Worm (Caenorhabditis elegans): ENCODE measurements around the gene Y73C8B.1.

Y73C8B.1 gene

ce11 chrV:3146932-3147331 lies 49.8 kb downstream of the Y73C8B.1 start, which contains the start of gene srab-11:
TSS of gene srab-11 (minus strand) at chrV:3147032.
- TF ChIP-seq sox-2 (GFP tag; IDR thresholded peaks at IDR 0.05) (no peak), F13H6.1 (tag; optimal IDR thresholded peaks at IDR 0.05) (no peak), hlh-30 (tag; optimal IDR thresholded peaks at IDR 0.05; ENCODE audit: insufficient read depth) (no peak), K09A11.1 (tag; optimal IDR thresholded peaks at IDR 0.05; ENCODE audit: insufficient read depth) (no peak), tbx-7 (tag; optimal IDR thresholded peaks at IDR 0.05) (no peak), zip-5 (tag; optimal IDR thresholded peaks at IDR 0.05) (no peak), hlh-13 (GFP tag; optimal IDR thresholded peaks at IDR 0.05) (no peak), dmd-4 (tag; optimal IDR thresholded peaks at IDR 0.05; ENCODE audit: borderline replicate concordance) (no peak)

All from whole organism, late embryonic.